Fruit fly (Drosophila melanogaster) S2 (cell line): ENCODE measurements around the gene hmw.

Experiments used
- CG8478 ChIP-seq: fragments of >200 bp; optimal IDR thresholded peaks from 2 replicates; lab custom pipeline; 2018
- CTCF ChIP-seq, 2 experiments: fragments of >200 bp; optimal IDR thresholded peaks; 2 replicates each; lab custom pipeline; 2018

Gene hmw

DNA sequence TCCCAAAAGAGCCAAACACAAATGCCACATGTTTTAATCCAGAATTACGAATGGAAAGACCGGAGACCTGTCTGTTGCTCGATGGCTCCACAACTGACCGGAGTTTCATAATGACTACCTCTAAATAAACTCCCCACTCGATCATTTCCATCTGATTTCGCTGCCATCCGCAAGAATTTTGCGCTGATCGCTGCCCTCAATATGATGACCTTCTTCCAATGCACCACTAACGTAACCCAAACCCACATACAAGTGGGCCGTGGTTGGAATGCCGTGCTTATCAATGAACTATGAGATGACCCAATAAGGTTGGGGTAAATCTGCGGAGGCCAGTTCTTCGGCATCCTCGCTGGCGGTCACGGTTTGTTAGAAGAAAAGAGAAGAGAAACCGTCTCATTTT is 23.2 kb downstream of the hmw start, which contains the start of gene CG14309:
Gene CG14309 (minus strand): TSS at position 101 of the 400 bp plus-strand sequence.
- TF ChIP-seq CTCF (optimal IDR thresholded peaks at IDR 0.05; lab: Kevin White, UChicago), result no peak
- TF ChIP-seq CG8478 (lab: Kevin White, UChicago), result no peak

- TF ChIP-seq CTCF (optimal IDR thresholded peaks at IDR 0.05; lab: Kevin White, UChicago) (no peak), CG8478 (lab: Kevin White, UChicago) (no peak)
Measured at dm6 chr3R:18385593-18385992, 23.8 kb downstream of the hmw start, which contains the start of gene cona. Gene cona (plus strand): TSS chr3R:18385828.

- TF ChIP-seq CG8478 (lab: Kevin White, UChicago) (no peak), CTCF (optimal IDR thresholded peaks at IDR 0.05; lab: Kevin White, UChicago) (no peak)
Measured at dm6 chr3R:18389790-18390189, 28.0 kb downstream of the hmw start, which contains the start of gene Vha100-4. Gene Vha100-4 (minus strand): TSS chr3R:18389805.

DNA sequence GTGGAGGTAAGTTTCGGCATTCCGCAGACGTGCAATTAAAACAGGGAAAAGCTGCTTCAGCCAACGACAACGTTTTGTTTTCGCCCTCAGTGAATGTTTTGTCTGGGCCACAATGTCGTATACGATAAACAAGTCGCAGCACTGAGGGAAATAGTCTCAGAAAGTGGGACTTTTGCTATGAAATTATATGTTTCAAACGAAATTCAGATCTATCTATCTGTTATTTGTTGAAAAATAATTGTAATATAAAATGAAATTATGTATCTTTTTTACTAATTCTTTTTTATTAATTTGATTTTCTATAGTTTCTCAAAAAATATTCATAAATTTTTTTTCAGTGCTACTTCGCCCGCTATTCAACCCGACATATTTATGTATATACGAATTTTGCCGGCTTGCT is 31.6 kb downstream of the hmw start:
- TF ChIP-seq CG8478 (lab: Kevin White, UChicago) (no peak), CTCF (optimal IDR thresholded peaks at IDR 0.05; lab: Kevin White, UChicago) (no peak)

dm6 chr3R:18394876-18395275 is 33.1 kb downstream of the hmw start:
- TF ChIP-seq CG8478 (lab: Kevin White, UChicago) (no peak), CTCF (optimal IDR thresholded peaks at IDR 0.05; lab: Kevin White, UChicago) (no peak)

DNA sequence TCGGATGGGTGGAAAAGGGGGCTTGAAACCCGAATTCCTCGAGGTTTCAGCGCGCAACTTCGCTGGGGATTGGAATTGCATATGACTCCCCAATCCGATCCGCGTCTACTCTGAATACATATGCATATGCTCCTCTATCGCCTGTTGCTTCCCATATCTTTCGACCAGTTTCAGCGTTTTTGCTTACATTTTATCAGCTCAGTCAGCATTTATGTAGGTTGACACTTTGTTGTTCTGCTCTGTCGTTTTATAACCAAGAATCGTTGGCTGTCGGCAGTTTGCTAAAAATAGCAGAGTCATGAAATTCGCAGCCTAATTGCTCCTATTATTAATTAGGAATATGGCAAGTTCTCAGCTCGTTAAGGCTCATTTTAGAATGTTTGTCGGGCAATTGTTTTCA is 33.9 kb downstream of the hmw start:
- no peak for TF ChIP-seq CTCF (optimal IDR thresholded peaks at IDR 0.05; lab: Kevin White, UChicago)
- no peak for TF ChIP-seq CG8478 (lab: Kevin White, UChicago)

DNA sequence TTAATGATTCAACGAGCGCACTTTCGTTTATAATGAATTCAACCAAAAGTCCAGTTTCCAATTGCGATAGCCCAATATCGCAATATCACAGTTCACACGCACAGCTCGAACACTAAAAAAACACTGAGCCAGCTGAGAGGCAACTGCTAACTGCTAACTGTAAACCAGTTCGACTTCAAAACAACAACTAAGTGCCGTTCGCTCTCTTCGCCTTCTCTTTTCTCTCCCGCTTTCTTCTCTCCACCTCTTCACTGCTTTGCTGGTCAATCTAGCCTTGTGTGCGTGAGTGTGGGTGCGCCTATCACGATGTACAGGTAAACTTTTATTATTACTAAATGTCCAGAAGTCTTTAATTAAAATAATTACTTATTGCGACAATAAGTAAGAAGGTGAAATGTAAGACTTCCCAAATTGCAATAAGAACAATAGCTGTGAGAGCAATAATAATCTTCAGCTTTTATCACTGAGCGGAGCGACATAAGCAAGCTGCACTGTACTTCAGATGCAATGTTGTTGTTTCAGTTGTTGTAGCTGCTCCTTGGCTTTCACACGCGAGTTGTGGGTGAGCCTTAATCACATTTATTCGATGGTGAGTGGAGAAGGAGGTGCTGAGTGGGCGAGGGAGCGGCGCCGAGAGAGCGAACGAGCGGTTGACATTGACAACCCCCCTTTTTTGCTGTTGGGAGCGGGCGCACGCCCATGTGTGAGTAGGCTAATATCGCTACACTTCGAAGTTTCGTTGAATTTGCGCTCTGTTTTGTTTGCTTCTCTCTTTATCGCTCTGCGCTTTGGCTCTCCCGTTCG is 35.2 kb downstream of the hmw start, which contains the start of gene Vti1b:
Gene Vti1b (plus strand): TSS at position 195 of the 804 bp plus-strand sequence.
- TF ChIP-seq CTCF (optimal IDR thresholded peaks at IDR 0.05; lab: Kevin White, UChicago), result no peak
- no peak for TF ChIP-seq CG8478 (lab: Kevin White, UChicago)

DNA sequence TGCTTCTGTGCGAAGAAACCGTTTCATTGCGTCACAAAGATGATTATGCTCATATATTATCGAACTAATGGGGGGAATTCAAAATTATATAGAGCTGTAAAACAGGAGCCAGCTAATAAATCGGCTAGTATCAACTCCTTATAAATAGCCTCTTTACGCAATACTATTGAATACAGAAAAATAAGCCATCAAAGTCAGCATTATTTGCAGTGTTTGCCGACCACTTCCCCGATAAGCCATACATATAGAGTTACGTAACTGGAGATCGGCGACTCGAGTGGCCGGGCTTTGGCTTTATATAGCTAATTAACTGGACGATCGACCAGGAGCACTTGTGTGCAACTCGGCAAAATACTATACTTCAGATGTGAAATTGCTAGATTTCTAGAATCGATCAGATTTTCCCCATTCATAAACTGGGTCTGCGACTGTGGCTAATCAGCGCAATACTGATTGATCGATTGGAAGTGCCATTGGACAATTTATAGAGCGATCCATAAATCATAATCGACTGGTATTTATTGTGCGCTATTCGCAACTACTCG is 36.1 kb downstream of the hmw start:
- TF ChIP-seq CG8478 (lab: Kevin White, UChicago) (no peak), CTCF (optimal IDR thresholded peaks at IDR 0.05; lab: Kevin White, UChicago) (no peak)

DNA sequence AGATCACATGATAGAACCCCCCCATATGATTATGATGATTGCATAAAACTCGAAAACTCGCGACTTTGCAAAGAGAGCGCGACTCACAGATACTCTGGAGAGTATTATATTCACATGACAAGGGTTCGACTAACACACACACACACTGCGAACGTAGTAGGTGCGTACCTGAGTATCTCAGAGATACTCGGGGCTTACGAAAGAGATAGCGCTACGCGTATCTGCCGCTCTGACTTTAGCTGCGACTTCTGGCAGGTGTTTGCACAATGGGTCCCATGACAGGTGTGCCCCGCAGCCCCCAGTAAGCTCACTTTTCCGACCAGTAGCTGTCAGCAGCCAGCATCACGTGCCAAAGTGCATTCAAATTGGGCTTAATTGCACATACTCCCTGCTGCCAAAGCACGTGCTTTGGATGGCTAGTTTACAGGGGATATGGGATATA is 36.7 kb downstream of the hmw start:
- TF ChIP-seq CG8478 (lab: Kevin White, UChicago), result no peak

DNA sequence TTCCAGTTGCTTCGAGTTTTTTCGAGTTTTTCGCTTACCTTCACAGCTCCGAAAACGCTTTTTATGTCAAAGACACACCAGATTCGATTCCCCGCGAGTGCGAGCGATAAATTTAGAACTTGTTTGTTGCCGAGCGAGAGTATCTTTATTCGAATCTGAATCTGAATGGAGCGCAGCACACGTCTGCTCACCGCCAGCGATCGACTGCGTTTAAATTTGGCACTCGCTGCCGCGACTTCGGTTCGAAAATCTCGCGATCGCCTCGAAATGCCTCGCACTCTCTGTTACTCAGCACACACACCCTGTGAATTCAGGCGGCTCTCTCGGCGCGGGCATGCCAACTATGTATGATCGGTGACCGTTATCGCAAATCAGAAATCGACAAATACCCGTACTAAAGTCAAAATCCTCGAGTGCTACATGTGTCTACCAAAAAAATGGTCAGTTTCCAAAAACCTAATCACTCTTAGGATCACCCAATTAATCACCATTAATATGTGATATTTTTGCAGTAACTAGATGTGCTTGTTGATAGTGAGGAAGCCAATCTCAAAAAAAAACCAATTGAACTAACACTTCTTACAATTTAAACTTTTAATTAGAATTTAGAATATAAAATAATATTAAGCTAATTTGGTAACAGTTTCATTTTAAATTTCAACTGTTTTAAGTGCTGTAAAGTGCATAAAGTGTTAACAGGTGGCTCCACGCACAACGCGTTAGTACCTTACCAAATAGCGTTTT is 37.3 kb downstream of the hmw start, which contains the start of gene Vha100-2:
Gene Vha100-2 (minus strand): TSS at position 216 of the 744 bp plus-strand sequence.
- TF ChIP-seq CTCF (optimal IDR thresholded peaks at IDR 0.05; lab: Kevin White, UChicago) (peak in 1 of 2 experiments; percentile 25), CG8478 (lab: Kevin White, UChicago) (no peak)

DNA sequence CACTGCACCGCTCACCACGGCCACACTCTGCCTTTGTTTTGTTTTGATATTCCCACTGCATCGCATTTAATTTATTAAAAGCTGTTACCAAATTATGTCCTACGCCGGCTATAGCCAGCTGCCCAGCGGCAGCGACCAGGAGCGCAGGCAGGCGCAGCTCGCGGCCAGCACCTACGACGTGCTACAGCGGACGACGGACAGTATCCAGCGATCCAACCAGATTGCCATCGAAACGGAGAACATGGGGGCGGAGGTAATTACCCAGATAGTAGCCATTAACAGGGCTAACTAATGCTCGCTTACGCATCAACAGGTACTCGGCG is 37.9 kb downstream of the hmw start:
- TF ChIP-seq CG8478 (lab: Kevin White, UChicago), result no peak
- no peak for TF ChIP-seq CTCF (optimal IDR thresholded peaks at IDR 0.05; lab: Kevin White, UChicago)

dm6 chr3R:18402549-18403429 is 41.0 kb downstream of the hmw start, which contains the start of the genes Wdr37 and koko:
Gene Wdr37 (minus strand): TSS chr3R:18402716.
Gene koko (plus strand): TSS chr3R:18403026.
- TF ChIP-seq CG8478 (lab: Kevin White, UChicago), result no peak
- TF ChIP-seq CTCF (optimal IDR thresholded peaks at IDR 0.05; lab: Kevin White, UChicago), result no peak

dm6 chr3R:18404713-18405112 is 42.9 kb downstream of the hmw start, which contains the start of gene CG7685:
Gene CG7685 (plus strand): TSS chr3R:18404940.
- TF ChIP-seq CTCF (optimal IDR thresholded peaks at IDR 0.05; lab: Kevin White, UChicago), result no peak
- no peak for TF ChIP-seq CG8478 (lab: Kevin White, UChicago)
